Worm (Caenorhabditis elegans) whole organism, L1 larva: ENCODE measurements around the gene R166.2.
A peak's percentile ranks its signal among the peaks of the same experiment; 100 is the strongest.

Experiments used
- C04F5.9 ChIP-seq: sonication (generic microtip); optimal IDR thresholded peaks from 2 replicates; lab custom pipeline; 2016; ENCODE audit warnings: missing genetic modification characterization, missing compliant biosample characterization
- C16A3.4 ChIP-seq: fragments of 150-350 bp; optimal IDR thresholded peaks from 2 replicates; lab custom pipeline; 2014; ENCODE audit warnings: missing biosample characterization, missing genetic modification characterization
- C34B4.2 ChIP-seq: sonication (generic microtip); optimal IDR thresholded peaks from 2 replicates; lab custom pipeline; 2017; ENCODE audit warnings: mild to moderate bottlenecking, missing genetic modification characterization, missing compliant biosample characterization
- Y116A8C.19 ChIP-seq: sonication (generic microtip); optimal IDR thresholded peaks from 2 replicates; lab custom pipeline; 2016; ENCODE audit warnings: missing compliant biosample characterization, missing genetic modification characterization, borderline replicate concordance
- aly-2 ChIP-seq: fragments of 150-350 bp; optimal IDR thresholded peaks from 2 replicates; lab custom pipeline; 2014; ENCODE audit warnings: missing biosample characterization, missing genetic modification characterization
- ama-1 ChIP-seq: fragments of 150-350 bp; optimal IDR thresholded peaks from 2 replicates; lab custom pipeline; 2014
- blmp-1 ChIP-seq: fragments of 150-350 bp; optimal IDR thresholded peaks from 2 replicates; lab custom pipeline; 2014; ENCODE audit warnings: missing biosample characterization, missing genetic modification characterization
- ceh-8 ChIP-seq: fragments of 200-800 bp; sonication (Bioruptor generic); optimal IDR thresholded peaks from 2 replicates; lab custom pipeline; 2018; ENCODE audit warnings: mild to moderate bottlenecking, missing genetic modification characterization, moderate library complexity, missing compliant biosample characterization
- ceh-88 ChIP-seq: fragments of 200-800 bp; sonication (Bioruptor generic); IDR thresholded peaks from 2 replicates; pipeline ENCODE4 v1.3.6; 2022; ENCODE audit warnings: missing genetic modification characterization, missing compliant biosample characterization
- dpl-1 ChIP-seq, 3 experiments: fragments of 150-350 bp in 2 of 3; sonication (generic microtip) in 1 of 3; optimal IDR thresholded peaks; 2 replicates each; lab custom pipeline; 2014 to 2017; ENCODE audit warnings: missing biosample characterization in 3 of 3, missing genetic modification characterization in 3 of 3, missing genetic modification reagents in 3 of 3
- dsc-1 ChIP-seq: sonication (generic microtip); optimal IDR thresholded peaks from 2 replicates; lab custom pipeline; 2016; ENCODE audit warnings: mild to moderate bottlenecking, missing genetic modification characterization, missing compliant biosample characterization
- efl-3 ChIP-seq: fragments of 200-800 bp; sonication (Bioruptor generic); optimal IDR thresholded peaks from 2 replicates; lab custom pipeline; 2018; ENCODE audit warnings: mild to moderate bottlenecking, missing genetic modification characterization, missing compliant biosample characterization
- egl-13 ChIP-seq: sonication (generic microtip); optimal IDR thresholded peaks from 2 replicates; lab custom pipeline; 2016; ENCODE audit warnings: missing genotype, missing genetic modification reagents, missing genetic modification characterization, missing compliant biosample characterization
- egl-27 ChIP-seq, 2 experiments: fragments of 150-350 bp in 1 of 2; sonication (generic microtip); optimal IDR thresholded peaks; 3 replicates each; lab custom pipeline; 2017 to 2018; ENCODE audit warnings: missing biosample characterization in 2 of 2, missing genetic modification characterization in 2 of 2, missing genetic modification reagents in 2 of 2
- elt-2 ChIP-seq: sonication (generic microtip); optimal IDR thresholded peaks from 2 replicates; lab custom pipeline; 2016; ENCODE audit warnings: missing genetic modification characterization, mild to moderate bottlenecking, inconsistent platforms, missing compliant biosample characterization, missing genetic modification reagents
- fos-1 ChIP-seq: fragments of 150-350 bp; optimal IDR thresholded peaks from 2 replicates; lab custom pipeline; 2014; ENCODE audit warnings: missing biosample characterization, missing genetic modification characterization
- hpl-2 ChIP-seq: fragments of 150-350 bp; optimal IDR thresholded peaks from 2 replicates; lab custom pipeline; 2014; ENCODE audit warnings: missing biosample characterization, missing genetic modification reagents, missing genetic modification characterization
- irx-1 ChIP-seq: sonication (generic microtip); optimal IDR thresholded peaks from 2 replicates; lab custom pipeline; 2016; ENCODE audit warnings: missing genetic modification characterization, missing compliant biosample characterization
- isw-1 ChIP-seq: fragments of 200-800 bp; sonication (Bioruptor generic); IDR thresholded peaks from 2 replicates; pipeline ENCODE4 v1.3.6; 2022; ENCODE audit warnings: missing genetic modification characterization, missing compliant biosample characterization
- jun-1 ChIP-seq: fragments of 150-350 bp; optimal IDR thresholded peaks from 2 replicates; lab custom pipeline; 2014; ENCODE audit warnings: missing biosample characterization, missing genetic modification reagents, missing genetic modification characterization
- lin-13 ChIP-seq: fragments of 150-350 bp; optimal IDR thresholded peaks from 2 replicates; lab custom pipeline; 2014; ENCODE audit warnings: missing biosample characterization, missing genetic modification reagents, missing genetic modification characterization
- lin-14 ChIP-seq: fragments of 200-800 bp; sonication (Bioruptor generic); optimal IDR thresholded peaks from 2 replicates; lab custom pipeline; 2018; ENCODE audit warnings: mild to moderate bottlenecking, missing genetic modification characterization, moderate library complexity, missing compliant biosample characterization
- lir-3 ChIP-seq: sonication (generic microtip); optimal IDR thresholded peaks from 2 replicates; lab custom pipeline; 2016; ENCODE audit warnings: mild to moderate bottlenecking, missing genetic modification characterization, moderate library complexity, missing compliant biosample characterization; ENCODE audit not compliant: poor library complexity
- lsy-2 ChIP-seq, 2 experiments: fragments of 150-350 bp; optimal IDR thresholded peaks; 2 replicates each; lab custom pipeline; 2014; ENCODE audit warnings: missing biosample characterization in 2 of 2, missing genetic modification characterization in 2 of 2
- mab-9 ChIP-seq: fragments of 200-800 bp; sonication (Bioruptor generic); IDR thresholded peaks from 2 replicates; pipeline ENCODE4 v1.3.6; 2022; ENCODE audit warnings: missing genetic modification reagents, missing genetic modification characterization, missing compliant biosample characterization
- mdl-1 ChIP-seq, 2 experiments: fragments of 150-350 bp; optimal IDR thresholded peaks; 2 replicates each; lab custom pipeline; 2014 to 2017; ENCODE audit warnings: missing biosample characterization in 2 of 2, missing genetic modification characterization in 2 of 2, inconsistent platforms in 1 of 2
- mef-2 ChIP-seq: fragments of 150-350 bp; optimal IDR thresholded peaks from 2 replicates; lab custom pipeline; 2014; ENCODE audit warnings: missing biosample characterization, missing genetic modification characterization
- mep-1 ChIP-seq: fragments of 150-350 bp; optimal IDR thresholded peaks from 2 replicates; lab custom pipeline; 2014; ENCODE audit warnings: missing biosample characterization, missing genetic modification characterization
- nhr-11 ChIP-seq: fragments of 150-350 bp; optimal IDR thresholded peaks from 2 replicates; lab custom pipeline; 2014; ENCODE audit warnings: missing biosample characterization, missing genetic modification characterization
- nhr-19 ChIP-seq: fragments of 200-800 bp; sonication (Bioruptor generic); conservative IDR thresholded peaks from 2 replicates; pipeline ENCODE4 v1.3.6; 2022; ENCODE audit warnings: missing genetic modification characterization, missing compliant biosample characterization
- nhr-20 ChIP-seq: sonication (generic microtip); optimal IDR thresholded peaks from 2 replicates; lab custom pipeline; 2016; ENCODE audit warnings: mild to moderate bottlenecking, missing genetic modification characterization, missing compliant biosample characterization
- nhr-237 ChIP-seq: fragments of 150-350 bp; optimal IDR thresholded peaks from 2 replicates; lab custom pipeline; 2014; ENCODE audit warnings: missing biosample characterization, missing genetic modification characterization
- nhr-28 ChIP-seq: fragments of 150-350 bp; optimal IDR thresholded peaks from 2 replicates; lab custom pipeline; 2014; ENCODE audit warnings: missing biosample characterization, missing genetic modification characterization
- nhr-47 ChIP-seq: sonication (generic microtip); optimal IDR thresholded peaks from 2 replicates; lab custom pipeline; 2016; ENCODE audit warnings: mild to moderate bottlenecking, missing genetic modification characterization, moderate library complexity, missing compliant biosample characterization
- nhr-71 ChIP-seq: sonication (generic microtip); optimal IDR thresholded peaks from 2 replicates; lab custom pipeline; 2016; ENCODE audit warnings: mild to moderate bottlenecking, missing genetic modification characterization, moderate library complexity, missing compliant biosample characterization
- nhr-76 ChIP-seq: sonication (generic microtip); optimal IDR thresholded peaks from 2 replicates; lab custom pipeline; 2017; ENCODE audit warnings: missing biosample characterization, missing genetic modification characterization
- nhr-85 ChIP-seq: sonication (generic microtip); peaks from one replicate; lab custom pipeline; 2016; ENCODE audit warnings: missing genetic modification characterization, inconsistent platforms, missing compliant biosample characterization
- nhr-90 ChIP-seq: sonication (generic microtip); optimal IDR thresholded peaks from 2 replicates; lab custom pipeline; 2016; ENCODE audit warnings: mild to moderate bottlenecking, missing genetic modification characterization, missing compliant biosample characterization; ENCODE audit not compliant: poor library complexity
- pag-3 ChIP-seq: sonication (generic microtip); optimal IDR thresholded peaks from 2 replicates; lab custom pipeline; 2017; ENCODE audit warnings: missing genetic modification characterization, mild to moderate bottlenecking, missing compliant biosample characterization, antibody characterized with exemption, borderline replicate concordance; ENCODE audit not compliant: insufficient read depth
- pax-3 ChIP-seq: fragments of 200-800 bp; sonication (Bioruptor generic); optimal IDR thresholded peaks from 2 replicates; lab custom pipeline; 2018; ENCODE audit warnings: mild to moderate bottlenecking, missing genetic modification characterization, moderate library complexity, missing compliant biosample characterization
- rnt-1 ChIP-seq: sonication (generic microtip); optimal IDR thresholded peaks from 2 replicates; lab custom pipeline; 2016; ENCODE audit warnings: mild to moderate bottlenecking, missing genetic modification characterization, moderate library complexity, missing compliant biosample characterization
- snpc-4 ChIP-seq: fragments of 150-350 bp; optimal IDR thresholded peaks from 2 replicates; lab custom pipeline; 2014; ENCODE audit warnings: missing biosample characterization, missing genetic modification characterization
- snu-23 ChIP-seq: sonication (generic microtip); optimal IDR thresholded peaks from 2 replicates; lab custom pipeline; 2016; ENCODE audit warnings: missing genetic modification characterization, missing compliant biosample characterization
- sox-4 ChIP-seq: sonication (generic microtip); optimal IDR thresholded peaks from 2 replicates; lab custom pipeline; 2016; ENCODE audit warnings: missing genetic modification characterization, missing compliant biosample characterization
- sptf-1 ChIP-seq: fragments of 150-350 bp; optimal IDR thresholded peaks from 2 replicates; lab custom pipeline; 2014; ENCODE audit warnings: missing biosample characterization, missing genetic modification characterization
- sup-37 ChIP-seq: fragments of 200-800 bp; sonication (Bioruptor generic); optimal IDR thresholded peaks from 2 replicates; lab custom pipeline; 2018; ENCODE audit warnings: mild to moderate bottlenecking, missing genetic modification characterization, missing compliant biosample characterization
- tbx-2 ChIP-seq: sonication (generic microtip); optimal IDR thresholded peaks from 2 replicates; lab custom pipeline; 2016; ENCODE audit warnings: missing genetic modification characterization, missing compliant biosample characterization
- unc-130 ChIP-seq: fragments of 150-350 bp; optimal IDR thresholded peaks from 2 replicates; lab custom pipeline; 2017; ENCODE audit warnings: missing biosample characterization, missing genetic modification characterization, inconsistent platforms
- unc-30 ChIP-seq: sonication (generic microtip); optimal IDR thresholded peaks from 2 replicates; lab custom pipeline; 2017; ENCODE audit warnings: missing biosample characterization, missing genetic modification characterization
- unc-86 ChIP-seq: sonication (generic microtip); optimal IDR thresholded peaks from 2 replicates; lab custom pipeline; 2016; ENCODE audit warnings: missing genetic modification characterization, missing compliant biosample characterization
- xbp-1 ChIP-seq: sonication (generic microtip); optimal IDR thresholded peaks from 2 replicates; lab custom pipeline; 2016; ENCODE audit warnings: missing genetic modification characterization, missing compliant biosample characterization
- zip-4 ChIP-seq: fragments of 200-800 bp; sonication (Bioruptor generic); optimal IDR thresholded peaks from 2 replicates; lab custom pipeline; 2018; ENCODE audit warnings: mild to moderate bottlenecking, missing genetic modification characterization, moderate library complexity, missing compliant biosample characterization
- ztf-11 ChIP-seq, 2 experiments: sonication (generic microtip); optimal IDR thresholded peaks; 2 replicates each; lab custom pipeline; 2016 to 2017; ENCODE audit warnings: missing genetic modification characterization in 2 of 2, missing biosample characterization in 1 of 2, missing compliant biosample characterization in 1 of 2

Gene R166.2

DNA sequence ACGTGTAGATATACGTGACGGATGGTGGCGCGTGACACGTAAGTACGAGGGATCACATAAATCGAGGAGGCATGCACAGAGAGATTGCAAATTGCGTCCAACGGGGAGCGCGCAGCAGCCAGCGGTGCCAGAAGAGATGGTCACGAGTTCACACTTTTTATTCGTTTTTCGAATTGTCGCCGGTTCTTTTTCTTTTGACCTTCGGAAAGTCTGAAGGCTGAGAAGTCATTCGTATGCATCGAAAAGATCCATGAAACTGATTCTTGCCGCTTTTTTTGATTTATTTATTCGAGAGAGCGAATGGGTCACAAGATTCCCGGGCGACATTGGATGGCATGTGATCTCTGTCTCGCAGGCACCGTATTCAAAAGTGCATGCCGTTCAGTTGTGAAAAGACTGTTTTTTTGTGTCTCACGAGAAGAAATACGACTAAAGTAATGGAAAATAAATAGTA lies 21.5 kb upstream of the R166.2 start:
- TF ChIP-seq nhr-76 (tag; lab: Kevin White, UChicago) (no peak), mdl-1 (tag; optimal IDR thresholded peaks at IDR 0.05; lab: Kevin White, UChicago) (peak in 1 of 2 experiments; percentile 97), C34B4.2 (tag; lab: Kevin White, UChicago) (no peak), unc-30 (no peak), mep-1 (tag; lab: Kevin White, UChicago) (peak; percentile 82), sptf-1 (no peak), mef-2 (tag; lab: Kevin White, UChicago) (no peak), jun-1 (tag; lab: Kevin White, UChicago) (peak; percentile 43), nhr-28 (tag; lab: Kevin White, UChicago) (no peak), rnt-1 (tag; lab: Kevin White, UChicago) (peak; percentile 89), snu-23 (GFP tag; lab: Kevin White, UChicago) (peak; percentile 93), nhr-20 (tag; lab: Kevin White, UChicago) (peak; percentile 95), aly-2 (tag; lab: Kevin White, UChicago) (no peak), blmp-1 (tag; lab: Kevin White, UChicago) (peak; percentile 77), nhr-71 (tag; lab: Kevin White, UChicago) (peak; percentile 96), dsc-1 (tag; lab: Kevin White, UChicago) (peak; percentile 70), lin-14 (GFP tag; lab: Kevin White, UChicago) (peak; percentile 97), xbp-1 (peak; percentile 87), irx-1 (tag; lab: Kevin White, UChicago) (peak; percentile 78), lin-13 (peak; percentile 62), efl-3 (GFP tag; lab: Kevin White, UChicago) (peak; percentile 69), unc-86 (tag; lab: Kevin White, UChicago) (peak; percentile 78), ceh-8 (GFP tag; lab: Kevin White, UChicago) (no peak), ceh-88 (peak; percentile 80), nhr-11 (tag; lab: Kevin White, UChicago) (peak; percentile 61), isw-1 (peak; percentile 58), elt-2 (tag; lab: Kevin White, UChicago) (peak; percentile 25), pag-3 (tag; lab: Kevin White, UChicago) (no peak), nhr-90 (tag; lab: Kevin White, UChicago) (peak; percentile 79), dpl-1 (GFP tag; optimal IDR thresholded peaks at IDR 0.05; lab: Kevin White, UChicago) (peak; percentile 47 to 65 (median 58)), fos-1 (tag; lab: Kevin White, UChicago) (no peak), nhr-19 (peak; percentile 87), mab-9 (GFP tag; lab: Robert Waterston, UW) (peak; percentile 87), sup-37 (GFP tag; lab: Kevin White, UChicago) (peak; percentile 51), nhr-85 (tag; lab: Kevin White, UChicago) (peak; percentile 97), lir-3 (tag; lab: Kevin White, UChicago) (peak; percentile 78), zip-4 (GFP tag; lab: Kevin White, UChicago) (peak; percentile 53), Y116A8C.19 (tag; lab: Kevin White, UChicago) (no peak), snpc-4 (tag; lab: Kevin White, UChicago) (peak; percentile 31), sox-4 (tag; lab: Kevin White, UChicago) (peak; percentile 70), tbx-2 (peak; percentile 86), C04F5.9 (tag; lab: Kevin White, UChicago) (peak; percentile 22), hpl-2 (GFP tag; lab: Kevin White, UChicago) (no peak), lsy-2 (tag; optimal IDR thresholded peaks at IDR 0.05; lab: Kevin White, UChicago) (peak; percentile 67 to 68), egl-13 (tag; lab: Kevin White, UChicago) (peak; percentile 51), egl-27 (tag; optimal IDR thresholded peaks at IDR 0.05; lab: Kevin White, UChicago) (no peak), unc-130 (tag; lab: Kevin White, UChicago) (peak; percentile 31), C16A3.4 (tag; lab: Kevin White, UChicago) (peak; percentile 78), ama-1 (lab: Kevin White, UChicago) (peak; percentile 58), nhr-237 (tag; lab: Kevin White, UChicago) (no peak), nhr-47 (tag; lab: Kevin White, UChicago) (peak; percentile 88), ztf-11 (tag; optimal IDR thresholded peaks at IDR 0.05; lab: Kevin White, UChicago) (peak in 1 of 2 experiments; percentile 79), pax-3 (tag; lab: Kevin White, UChicago) (peak; percentile 77)
